Worm (Caenorhabditis elegans): ENCODE results near the gene T07D3.9.

The T07D3.9 gene

ce11 chrII:948091-948490, 47.4 kb upstream of the T07D3.9 start, which contains the start of gene fbxc-32:
Gene fbxc-32 (minus strand): TSS chrII:948191.
- TF ChIP-seq nhr-76 (tag; optimal IDR thresholded peaks at IDR 0.05) (no peak), spr-3 (GFP tag; optimal IDR thresholded peaks at IDR 0.05) (no peak), rbr-2 (tag; optimal IDR thresholded peaks at IDR 0.05) (no peak), nhr-48 (tag; optimal IDR thresholded peaks at IDR 0.05) (no peak), arid-1 (GFP tag; conservative IDR thresholded peaks at IDR 0.05) (no peak), tag-97 (GFP tag; IDR thresholded peaks at IDR 0.05) (no peak), nhr-6 (tag; optimal IDR thresholded peaks at IDR 0.05) (no peak), nhr-237 (tag; optimal IDR thresholded peaks at IDR 0.05) (no peak), dpl-1 (GFP tag; optimal IDR thresholded peaks at IDR 0.05) (no peak), snpc-4 (tag; optimal IDR thresholded peaks at IDR 0.05) (no peak), mxl-2 (GFP tag; conservative IDR thresholded peaks at IDR 0.05) (no peak), dmd-9 (GFP tag; IDR thresholded peaks at IDR 0.05) (no peak), aha-1 (tag) (no peak), lin-38 (GFP tag; IDR thresholded peaks at IDR 0.05) (no peak), nhr-25 (tag; optimal IDR thresholded peaks at IDR 0.05; ENCODE audit: borderline replicate concordance, insufficient read depth) (no peak), mes-2 (tag; optimal IDR thresholded peaks at IDR 0.05; ENCODE audit: poor library complexity, severe bottlenecking) (no peak), zip-11 (GFP tag; IDR thresholded peaks at IDR 0.05) (no peak), egl-27 (tag; optimal IDR thresholded peaks at IDR 0.05) (no peak), T20F7.1 (GFP tag; optimal IDR thresholded peaks at IDR 0.05) (no peak), duxl-1 (tag; optimal IDR thresholded peaks at IDR 0.05; ENCODE audit: poor library complexity) (no peak)

- TF ChIP-seq nhr-28 (tag; optimal IDR thresholded peaks at IDR 0.05) = peak; percentile 70
- TF ChIP-seq nhr-77 (tag; optimal IDR thresholded peaks at IDR 0.05) = peak; percentile 36
- peak; percentile 92 for TF ChIP-seq pqm-1 (tag; optimal IDR thresholded peaks at IDR 0.05)
- peak; percentile 32 for TF ChIP-seq hlh-11 (tag; optimal IDR thresholded peaks at IDR 0.05)
- no peak for TF ChIP-seq nhr-25 (tag; optimal IDR thresholded peaks at IDR 0.05; ENCODE audit: borderline replicate concordance, insufficient read depth)
- no peak for TF ChIP-seq saeg-2 (GFP tag; IDR thresholded peaks at IDR 0.05)
- peak; percentile 81 for TF ChIP-seq dmd-6 (GFP tag; IDR thresholded peaks at IDR 0.05)
These were observed 43.1 kb upstream of the T07D3.9 start, which contains the start of gene clec-43 for ce11 chrII:943773-944172. Gene clec-43 (plus strand): TSS chrII:944066.

- TF ChIP-seq zip-11 (GFP tag; IDR thresholded peaks at IDR 0.05) (no peak), nhr-28 (tag; optimal IDR thresholded peaks at IDR 0.05) (peak; percentile 53), mes-2 (tag; optimal IDR thresholded peaks at IDR 0.05; ENCODE audit: poor library complexity, severe bottlenecking) (no peak)
These were observed 40.1 kb upstream of the T07D3.9 start, which contains the start of gene fbxc-36 for ce11 chrII:940779-941178. Gene fbxc-36 (plus strand): TSS chrII:940983.

- TF ChIP-seq hlh-11 (tag; optimal IDR thresholded peaks at IDR 0.05) = no peak
- no peak for TF ChIP-seq skn-1 (tag; optimal IDR thresholded peaks at IDR 0.05)
- TF ChIP-seq ceh-20 (GFP tag; IDR thresholded peaks at IDR 0.05) = no peak
These were observed 37.8 kb upstream of the T07D3.9 start, which contains the start of gene R07C3.3 for ce11 chrII:938549-938948. Gene R07C3.3 (plus strand): TSS chrII:938849.

- no peak for TF ChIP-seq hmg-1.1 (GFP tag; IDR thresholded peaks at IDR 0.05)
- TF ChIP-seq lsy-2 (tag; optimal IDR thresholded peaks at IDR 0.05) = no peak
- TF ChIP-seq nhr-11 (tag; optimal IDR thresholded peaks at IDR 0.05) = no peak
- TF ChIP-seq unc-62 (GFP tag; optimal IDR thresholded peaks at IDR 0.05 in 1 of 2) = peak in 1 of 2 experiments; percentile 28
- no peak for TF ChIP-seq unc-62 (tag; optimal IDR thresholded peaks at IDR 0.05)
- TF ChIP-seq nhr-41 (GFP tag; IDR thresholded peaks at IDR 0.05) = no peak
- peak; percentile 23 for TF ChIP-seq aha-1 (tag)
These were observed 36.6 kb upstream of the T07D3.9 start for ce11 chrII:937265-937664.

All from whole organism, L4 larva.